Worm (Caenorhabditis elegans) whole organism, L1 larva: ENCODE results near the gene T13A10.64.

Experiments
- C04F5.9 ChIP-seq: sonication (generic microtip); optimal IDR thresholded peaks from 2 replicates; lab custom pipeline; 2016; ENCODE audit warnings: missing genetic modification characterization, missing compliant biosample characterization
- C16A3.4 ChIP-seq: fragments of 150-350 bp; optimal IDR thresholded peaks from 2 replicates; lab custom pipeline; 2014; ENCODE audit warnings: missing biosample characterization, missing genetic modification characterization
- F16B12.6 ChIP-seq: fragments of 150-350 bp; optimal IDR thresholded peaks from 2 replicates; lab custom pipeline; 2014; ENCODE audit warnings: missing biosample characterization, missing genetic modification characterization
- aha-1 ChIP-seq: fragments of 150-350 bp; optimal IDR thresholded peaks from 2 replicates; lab custom pipeline; 2014; ENCODE audit warnings: missing biosample characterization, missing genetic modification characterization
- blmp-1 ChIP-seq: fragments of 150-350 bp; optimal IDR thresholded peaks from 2 replicates; lab custom pipeline; 2014; ENCODE audit warnings: missing biosample characterization, missing genetic modification characterization
- ceh-82 ChIP-seq, 3 experiments: fragments of 150-350 bp in 1 of 3; sonication (generic microtip) in 2 of 3; optimal IDR thresholded peaks; 2 replicates each; lab custom pipeline; 2014 to 2017; ENCODE audit warnings: missing biosample characterization in 3 of 3, missing genetic modification characterization in 3 of 3
- ceh-88 ChIP-seq: fragments of 200-800 bp; sonication (Bioruptor generic); IDR thresholded peaks from 2 replicates; pipeline ENCODE4 v1.3.6; 2022; ENCODE audit warnings: missing genetic modification characterization, missing compliant biosample characterization
- dsc-1 ChIP-seq: sonication (generic microtip); optimal IDR thresholded peaks from 2 replicates; lab custom pipeline; 2016; ENCODE audit warnings: mild to moderate bottlenecking, missing genetic modification characterization, missing compliant biosample characterization
- efl-3 ChIP-seq: fragments of 200-800 bp; sonication (Bioruptor generic); optimal IDR thresholded peaks from 2 replicates; lab custom pipeline; 2018; ENCODE audit warnings: mild to moderate bottlenecking, missing genetic modification characterization, missing compliant biosample characterization
- elt-2 ChIP-seq: sonication (generic microtip); optimal IDR thresholded peaks from 2 replicates; lab custom pipeline; 2016; ENCODE audit warnings: missing genetic modification characterization, mild to moderate bottlenecking, inconsistent platforms, missing compliant biosample characterization, missing genetic modification reagents
- elt-3 ChIP-seq, 6 experiments: fragments of 150-350 bp in 1 of 6; sonication (generic microtip); optimal IDR thresholded peaks; 2 replicates each; lab custom pipeline; 2017 to 2018; ENCODE audit warnings: missing biosample characterization in 6 of 6, missing genetic modification characterization in 6 of 6, inconsistent platforms in 1 of 6
- ets-5 ChIP-seq: fragments of 200-800 bp; sonication (Bioruptor generic); IDR thresholded peaks from 2 replicates; pipeline ENCODE4 v1.3.6; 2022; ENCODE audit warnings: missing genetic modification characterization, missing compliant biosample characterization
- fkh-8 ChIP-seq: sonication (generic microtip); optimal IDR thresholded peaks from 2 replicates; lab custom pipeline; 2016; ENCODE audit warnings: mild to moderate bottlenecking, missing genetic modification characterization, missing compliant biosample characterization
- hlh-17 ChIP-seq: fragments of 200-800 bp; sonication (Bioruptor generic); optimal IDR thresholded peaks from 2 replicates; lab custom pipeline; 2018; ENCODE audit warnings: missing genetic modification characterization, mild to moderate bottlenecking, missing compliant biosample characterization, moderate library complexity, borderline replicate concordance
- hpl-2 ChIP-seq: fragments of 150-350 bp; optimal IDR thresholded peaks from 2 replicates; lab custom pipeline; 2014; ENCODE audit warnings: missing biosample characterization, missing genetic modification reagents, missing genetic modification characterization
- isw-1 ChIP-seq: fragments of 200-800 bp; sonication (Bioruptor generic); IDR thresholded peaks from 2 replicates; pipeline ENCODE4 v1.3.6; 2022; ENCODE audit warnings: missing genetic modification characterization, missing compliant biosample characterization
- lin-15B ChIP-seq: fragments of 150-350 bp; sonication (generic microtip); optimal IDR thresholded peaks from 3 replicates; lab custom pipeline; 2014; ENCODE audit warnings: missing biosample characterization, missing genetic modification characterization
- mab-9 ChIP-seq: fragments of 200-800 bp; sonication (Bioruptor generic); IDR thresholded peaks from 2 replicates; pipeline ENCODE4 v1.3.6; 2022; ENCODE audit warnings: missing genetic modification reagents, missing genetic modification characterization, missing compliant biosample characterization
- mef-2 ChIP-seq: fragments of 150-350 bp; optimal IDR thresholded peaks from 2 replicates; lab custom pipeline; 2014; ENCODE audit warnings: missing biosample characterization, missing genetic modification characterization
- nhr-11 ChIP-seq: fragments of 150-350 bp; optimal IDR thresholded peaks from 2 replicates; lab custom pipeline; 2014; ENCODE audit warnings: missing biosample characterization, missing genetic modification characterization
- nhr-20 ChIP-seq: sonication (generic microtip); optimal IDR thresholded peaks from 2 replicates; lab custom pipeline; 2016; ENCODE audit warnings: mild to moderate bottlenecking, missing genetic modification characterization, missing compliant biosample characterization
- nhr-47 ChIP-seq: sonication (generic microtip); optimal IDR thresholded peaks from 2 replicates; lab custom pipeline; 2016; ENCODE audit warnings: mild to moderate bottlenecking, missing genetic modification characterization, moderate library complexity, missing compliant biosample characterization
- nhr-85 ChIP-seq: sonication (generic microtip); peaks from one replicate; lab custom pipeline; 2016; ENCODE audit warnings: missing genetic modification characterization, inconsistent platforms, missing compliant biosample characterization
- pag-3 ChIP-seq: sonication (generic microtip); optimal IDR thresholded peaks from 2 replicates; lab custom pipeline; 2017; ENCODE audit warnings: missing genetic modification characterization, mild to moderate bottlenecking, missing compliant biosample characterization, antibody characterized with exemption, borderline replicate concordance; ENCODE audit not compliant: insufficient read depth
- pax-3 ChIP-seq: fragments of 200-800 bp; sonication (Bioruptor generic); optimal IDR thresholded peaks from 2 replicates; lab custom pipeline; 2018; ENCODE audit warnings: mild to moderate bottlenecking, missing genetic modification characterization, moderate library complexity, missing compliant biosample characterization
- pqm-1 ChIP-seq: sonication (generic microtip); optimal IDR thresholded peaks from 3 replicates; lab custom pipeline; 2017; ENCODE audit warnings: missing biosample characterization, missing genetic modification characterization
- sox-4 ChIP-seq: sonication (generic microtip); optimal IDR thresholded peaks from 2 replicates; lab custom pipeline; 2016; ENCODE audit warnings: missing genetic modification characterization, missing compliant biosample characterization
- tlp-1 ChIP-seq: fragments of 150-350 bp; optimal IDR thresholded peaks from 2 replicates; lab custom pipeline; 2014; ENCODE audit warnings: missing biosample characterization, missing genetic modification characterization
- unc-130 ChIP-seq: fragments of 150-350 bp; optimal IDR thresholded peaks from 2 replicates; lab custom pipeline; 2017; ENCODE audit warnings: missing biosample characterization, missing genetic modification characterization, inconsistent platforms
- unc-98 ChIP-seq: fragments of 200-800 bp; sonication (Bioruptor generic); IDR thresholded peaks from 2 replicates; pipeline ENCODE4 v1.3.6; 2022; ENCODE audit warnings: missing genetic modification characterization, missing compliant biosample characterization
- zag-1 ChIP-seq: fragments of 150-350 bp; optimal IDR thresholded peaks from 2 replicates; lab custom pipeline; 2014; ENCODE audit warnings: missing biosample characterization, missing genetic modification characterization
- zip-4 ChIP-seq: fragments of 200-800 bp; sonication (Bioruptor generic); optimal IDR thresholded peaks from 2 replicates; lab custom pipeline; 2018; ENCODE audit warnings: mild to moderate bottlenecking, missing genetic modification characterization, moderate library complexity, missing compliant biosample characterization
- ztf-11 ChIP-seq, 2 experiments: sonication (generic microtip); optimal IDR thresholded peaks; 2 replicates each; lab custom pipeline; 2016 to 2017; ENCODE audit warnings: missing genetic modification characterization in 2 of 2, missing biosample characterization in 1 of 2, missing compliant biosample characterization in 1 of 2
- ztf-4 ChIP-seq: fragments of 150-350 bp; optimal IDR thresholded peaks from 2 replicates; lab custom pipeline; 2014; ENCODE audit warnings: missing biosample characterization, missing genetic modification characterization

T13A10.64 gene

ce11 chrIV:6269346-6269745 lies 14.6 kb downstream of the T13A10.64 start, which contains the start of gene srv-30:
TSS of gene srv-30 (minus strand) at chrIV:6269446.
- TF ChIP-seq zag-1 (tag; lab: Kevin White, UChicago) (no peak), F16B12.6 (tag; lab: Kevin White, UChicago) (no peak), dsc-1 (no peak), zip-4 (GFP tag; lab: Kevin White, UChicago) (no peak), nhr-20 (tag; lab: Kevin White, UChicago) (no peak), efl-3 (GFP tag; lab: Kevin White, UChicago) (no peak), hlh-17 (GFP tag; lab: Kevin White, UChicago) (no peak), sox-4 (no peak), hpl-2 (GFP tag; lab: Kevin White, UChicago) (no peak)

ce11 chrIV:6271923-6272322 lies 17.2 kb downstream of the T13A10.64 start, which contains the start of gene srv-31:
TSS of gene srv-31 (minus strand) at chrIV:6272023.
- TF ChIP-seq fkh-8 (no peak), nhr-11 (tag; lab: Kevin White, UChicago) (no peak), zip-4 (GFP tag; lab: Kevin White, UChicago) (no peak), ztf-11 (tag; optimal IDR thresholded peaks at IDR 0.05; lab: Kevin White, UChicago) (no peak), F16B12.6 (tag; lab: Kevin White, UChicago) (no peak), ceh-82 (tag; optimal IDR thresholded peaks at IDR 0.05; lab: Kevin White, UChicago) (no peak)

ce11 chrIV:6275671-6276209 lies 21.0 kb downstream of the T13A10.64 start, which contains the start of the genes aat-4 and T13A10.1:
TSS of gene aat-4 (minus strand) at chrIV:6275721.
TSS of gene T13A10.1 (plus strand) at chrIV:6276081.
- peak; percentile 39 for TF ChIP-seq tlp-1 (tag; lab: Kevin White, UChicago)
- TF ChIP-seq elt-2 (tag; lab: Kevin White, UChicago): peak; percentile 55
- no peak for TF ChIP-seq sox-4
- peak; percentile 65 for TF ChIP-seq pqm-1 (tag; lab: Kevin White, UChicago)

- TF ChIP-seq nhr-85 (no peak), nhr-47 (no peak), unc-98 (no peak), elt-3 (tag; optimal IDR thresholded peaks at IDR 0.05; lab: Kevin White, UChicago) (no peak), C04F5.9 (tag; lab: Kevin White, UChicago) (no peak)
These were observed 24.7 kb downstream of the T13A10.64 start, which contains the start of gene sams-5 for ce11 chrIV:6279392-6279791. TSS of gene sams-5 (minus strand) at chrIV:6279522.

- no peak for TF ChIP-seq pag-3 (tag; lab: Kevin White, UChicago)
- no peak for TF ChIP-seq aha-1 (tag; lab: Kevin White, UChicago)
- no peak for TF ChIP-seq pax-3 (tag; lab: Kevin White, UChicago)
- no peak for TF ChIP-seq mef-2
- TF ChIP-seq ztf-4 (tag; lab: Kevin White, UChicago): no peak
- TF ChIP-seq mab-9: no peak
These were observed 27.4 kb downstream of the T13A10.64 start, which contains the start of gene srv-32 for ce11 chrIV:6282143-6282542. TSS of gene srv-32 (minus strand) at chrIV:6282243.

ce11 chrIV:6284277-6284676 lies 29.5 kb downstream of the T13A10.64 start, which contains the start of gene ops-1:
TSS of gene ops-1 (minus strand) at chrIV:6284377.
- no peak for TF ChIP-seq ceh-88 (GFP tag; lab: Robert Waterston, UW)
- no peak for TF ChIP-seq efl-3 (GFP tag; lab: Kevin White, UChicago)
- TF ChIP-seq lin-15B (tag; lab: Kevin White, UChicago): no peak
- TF ChIP-seq mef-2: no peak
- no peak for TF ChIP-seq mab-9
- no peak for TF ChIP-seq isw-1 (GFP tag; lab: Robert Waterston, UW)
- no peak for TF ChIP-seq C16A3.4 (tag; lab: Kevin White, UChicago)
- TF ChIP-seq nhr-20 (tag; lab: Kevin White, UChicago): no peak
- TF ChIP-seq ets-5 (GFP tag; lab: Robert Waterston, UW): no peak
- no peak for TF ChIP-seq blmp-1 (tag; lab: Kevin White, UChicago)
- TF ChIP-seq unc-130 (tag; lab: Kevin White, UChicago): no peak
- no peak for TF ChIP-seq ceh-82 (tag; optimal IDR thresholded peaks at IDR 0.05; lab: Kevin White, UChicago)
